Fruit fly (Drosophila melanogaster): ENCODE measurements around the gene MFS10.

Gene MFS10

dm6 chrX:13154783-13155182, 26.0 kb downstream of the MFS10 start, which contains the start of the genes CG4318 and CG4332 (continued):
- no peak for TF ChIP-seq ash1 (GFP tag; optimal IDR thresholded peaks at IDR 0.05)
- TF ChIP-seq CG1024 (GFP tag; IDR thresholded peaks at IDR 0.05), result no peak
- TF ChIP-seq da (GFP tag; optimal IDR thresholded peaks at IDR 0.05), result no peak
- TF ChIP-seq disco-r (GFP tag; optimal IDR thresholded peaks at IDR 0.05), result no peak
- no peak for TF ChIP-seq slp2 (GFP tag; optimal IDR thresholded peaks at IDR 0.05)
- peak; percentile 81 for TF ChIP-seq HLH4C (GFP tag; IDR thresholded peaks at IDR 0.05; ENCODE audit: partially characterized antibody)
- peak; percentile 74 for TF ChIP-seq hb (GFP tag; IDR thresholded peaks at IDR 0.05; ENCODE audit: partially characterized antibody)
- no peak for TF ChIP-seq Lpt (GFP tag; optimal IDR thresholded peaks at IDR 0.05)
- peak; percentile 88 for TF ChIP-seq sna (GFP tag; IDR thresholded peaks at IDR 0.05; ENCODE audit: partially characterized antibody)
- TF ChIP-seq CG6175 (GFP tag; IDR thresholded peaks at IDR 0.05), result no peak
- no peak for TF ChIP-seq emc (GFP tag; optimal IDR thresholded peaks at IDR 0.05)
- peak; percentile 87 for TF ChIP-seq Doc3 (GFP tag; IDR thresholded peaks at IDR 0.05; ENCODE audit: partially characterized antibody)
- TF ChIP-seq dati (GFP tag; IDR thresholded peaks at IDR 0.05), result no peak
- TF ChIP-seq otp (GFP tag; IDR thresholded peaks at IDR 0.05), result no peak
- no peak for TF ChIP-seq zf30C (GFP tag; optimal IDR thresholded peaks at IDR 0.05)
- TF ChIP-seq shn (GFP tag; optimal IDR thresholded peaks at IDR 0.05), result no peak
- no peak for TF ChIP-seq CG14441 (GFP tag; IDR thresholded peaks at IDR 0.05)
- TF ChIP-seq cwo (GFP tag; optimal IDR thresholded peaks at IDR 0.05), result peak; percentile 19
- TF ChIP-seq ro (GFP tag; IDR thresholded peaks at IDR 0.05), result no peak
- TF ChIP-seq D19A (tag; optimal IDR thresholded peaks at IDR 0.05), result no peak
- no peak for TF ChIP-seq aop (GFP tag; IDR thresholded peaks at IDR 0.05)
- no peak for TF ChIP-seq chif (GFP tag; optimal IDR thresholded peaks at IDR 0.05)
- peak; percentile 33 for TF ChIP-seq cg (GFP tag; optimal IDR thresholded peaks at IDR 0.05)
- no peak for TF ChIP-seq Dfd (GFP tag; optimal IDR thresholded peaks at IDR 0.05)
- TF ChIP-seq CG13287 (GFP tag; IDR thresholded peaks at IDR 0.05; ENCODE audit: partially characterized antibody), result peak; percentile 92
- TF ChIP-seq CG34422 (GFP tag; IDR thresholded peaks at IDR 0.05), result peak; percentile 45; the same call in 1 of the 3 replicates
- no peak for TF ChIP-seq Tbp (GFP tag; optimal IDR thresholded peaks at IDR 0.05)
- TF ChIP-seq CG6654 (GFP tag; optimal IDR thresholded peaks at IDR 0.05), result no peak
- no peak for TF ChIP-seq Abd-B (GFP tag; optimal IDR thresholded peaks at IDR 0.05)
- no peak for TF ChIP-seq CG11093 (GFP tag; IDR thresholded peaks at IDR 0.05)
- TF ChIP-seq her (GFP tag; optimal IDR thresholded peaks at IDR 0.05), result no peak
- TF ChIP-seq zen2 (GFP tag; IDR thresholded peaks at IDR 0.05; ENCODE audit: partially characterized antibody), result peak; percentile 90
- no peak for TF ChIP-seq CkIIα-i1 (GFP tag; IDR thresholded peaks at IDR 0.05)
- no peak for TF ChIP-seq CG30403 (GFP tag; optimal IDR thresholded peaks at IDR 0.05)
- no peak for TF ChIP-seq CG43689 (GFP tag; IDR thresholded peaks at IDR 0.05)
- TF ChIP-seq CG1603 (tag; optimal IDR thresholded peaks at IDR 0.05), result no peak
- TF ChIP-seq bowl (GFP tag; IDR thresholded peaks at IDR 0.05), result no peak
- TF ChIP-seq CG2875 (GFP tag; optimal IDR thresholded peaks at IDR 0.05), result no peak
- peak; percentile 90 for TF ChIP-seq CG6791 (GFP tag; IDR thresholded peaks at IDR 0.05; ENCODE audit: partially characterized antibody)
- no peak for TF ChIP-seq lab (GFP tag; optimal IDR thresholded peaks at IDR 0.05)
- TF ChIP-seq Fer2 (tag; optimal IDR thresholded peaks at IDR 0.05), result no peak
- no peak for TF ChIP-seq Neu2 (GFP tag; optimal IDR thresholded peaks at IDR 0.05; ENCODE audit: borderline replicate concordance)
- no peak for TF ChIP-seq CG10321 (GFP tag; IDR thresholded peaks at IDR 0.05)
- peak; percentile 44 for TF ChIP-seq Max (GFP tag; optimal IDR thresholded peaks at IDR 0.05)
- no peak for TF ChIP-seq CG8944 (GFP tag; optimal IDR thresholded peaks at IDR 0.05)
- no peak for TF ChIP-seq CG2712 (tag; optimal IDR thresholded peaks at IDR 0.05)
- peak; percentile 48 for TF ChIP-seq MESR4 (GFP tag; optimal IDR thresholded peaks at IDR 0.05)
- no peak for TF ChIP-seq ken (GFP tag; IDR thresholded peaks at IDR 0.05)
- no peak for TF ChIP-seq CG10274 (GFP tag; optimal IDR thresholded peaks at IDR 0.05)
- no peak for TF ChIP-seq CG15011 (GFP tag; optimal IDR thresholded peaks at IDR 0.05)
- no peak for TF ChIP-seq CG6765 (GFP tag; optimal IDR thresholded peaks at IDR 0.05)
- no peak for TF ChIP-seq E2f1 (GFP tag; IDR thresholded peaks at IDR 0.05)

Measured in whole organism, embryonic.